Worm (Caenorhabditis elegans) whole organism, mixed stage, embryonic: ENCODE data around the gene C15H7.4.

Experiments
- bed-3 ChIP-seq: fragments of 200-800 bp; sonication (Bioruptor generic); optimal IDR thresholded peaks from 3 replicates; lab custom pipeline; 2018; ENCODE audit warnings: mild to moderate bottlenecking, missing genetic modification characterization, moderate library complexity, missing compliant biosample characterization
- blmp-1 ChIP-seq: fragments of 150-350 bp; optimal IDR thresholded peaks from 2 replicates; lab custom pipeline; 2014; ENCODE audit warnings: missing biosample characterization, missing genetic modification characterization
- ceh-43 ChIP-seq: fragments of 200-800 bp; sonication (Bioruptor generic); optimal IDR thresholded peaks from 2 replicates; lab custom pipeline; 2018; ENCODE audit warnings: mild to moderate bottlenecking, missing genetic modification characterization, moderate library complexity, missing compliant biosample characterization
- ceh-83 ChIP-seq: fragments of 200-800 bp; sonication (Bioruptor generic); optimal IDR thresholded peaks from 2 replicates; lab custom pipeline; 2018; ENCODE audit warnings: mild to moderate bottlenecking, missing genetic modification characterization, missing compliant biosample characterization
- ces-1 ChIP-seq: fragments of 150-350 bp; optimal IDR thresholded peaks from 2 replicates; lab custom pipeline; 2014; ENCODE audit warnings: missing biosample characterization, missing genetic modification reagents, missing genetic modification characterization
- elt-1 ChIP-seq: sonication (generic microtip); optimal IDR thresholded peaks from 2 replicates; lab custom pipeline; 2017; ENCODE audit warnings: missing genetic modification characterization, mild to moderate bottlenecking, missing compliant biosample characterization, antibody characterized with exemption, moderate library complexity, borderline replicate concordance; ENCODE audit not compliant: insufficient read depth
- elt-3 ChIP-seq: fragments of 150-350 bp; optimal IDR thresholded peaks from 2 replicates; lab custom pipeline; 2014; ENCODE audit warnings: missing biosample characterization, missing genetic modification characterization
- flh-1 ChIP-seq: fragments of 200-800 bp; sonication (Bioruptor generic); optimal IDR thresholded peaks from 2 replicates; lab custom pipeline; 2018; ENCODE audit warnings: mild to moderate bottlenecking, missing genetic modification characterization, moderate library complexity, missing compliant biosample characterization
- ham-2 ChIP-seq: fragments of 200-800 bp; sonication (Bioruptor generic); optimal IDR thresholded peaks from 2 replicates; lab custom pipeline; 2018; ENCODE audit warnings: mild to moderate bottlenecking, missing genetic modification characterization, missing compliant biosample characterization
- hlh-1 ChIP-seq: fragments of 150-350 bp; optimal IDR thresholded peaks from 2 replicates; lab custom pipeline; 2014; ENCODE audit warnings: missing biosample characterization, missing genetic modification reagents, missing genetic modification characterization
- lin-13 ChIP-seq: fragments of 150-350 bp; optimal IDR thresholded peaks from 2 replicates; lab custom pipeline; 2014; ENCODE audit warnings: missing biosample characterization, missing genetic modification characterization
- lin-32 ChIP-seq: fragments of 200-800 bp; sonication (Bioruptor generic); optimal IDR thresholded peaks from 2 replicates; lab custom pipeline; 2018; ENCODE audit warnings: mild to moderate bottlenecking, missing genetic modification characterization, missing compliant biosample characterization
- lsy-2 ChIP-seq: fragments of 150-350 bp; optimal IDR thresholded peaks from 2 replicates; lab custom pipeline; 2014; ENCODE audit warnings: missing biosample characterization, missing genetic modification characterization
- mab-5 ChIP-seq: fragments of 150-350 bp; optimal IDR thresholded peaks from 2 replicates; lab custom pipeline; 2014; ENCODE audit warnings: missing biosample characterization, missing genetic modification characterization
- mep-1 ChIP-seq: fragments of 150-350 bp; optimal IDR thresholded peaks from 2 replicates; lab custom pipeline; 2017; ENCODE audit warnings: missing biosample characterization, missing genetic modification reagents, missing genetic modification characterization, inconsistent platforms
- mls-2 ChIP-seq: sonication (generic microtip); optimal IDR thresholded peaks from 2 replicates; lab custom pipeline; 2016; ENCODE audit warnings: mild to moderate bottlenecking, missing genetic modification characterization, moderate library complexity, missing compliant biosample characterization
- nhr-12 ChIP-seq: fragments of 150-350 bp; optimal IDR thresholded peaks from 2 replicates; lab custom pipeline; 2014; ENCODE audit warnings: missing biosample characterization, missing genetic modification characterization
- nhr-2 ChIP-seq: fragments of 150-350 bp; optimal IDR thresholded peaks from 2 replicates; lab custom pipeline; 2014; ENCODE audit warnings: missing biosample characterization, missing genetic modification characterization
- nhr-237 ChIP-seq: fragments of 150-350 bp; optimal IDR thresholded peaks from 2 replicates; lab custom pipeline; 2014; ENCODE audit warnings: missing biosample characterization, missing genetic modification characterization
- nhr-76 ChIP-seq: sonication (generic microtip); optimal IDR thresholded peaks from 2 replicates; lab custom pipeline; 2017; ENCODE audit warnings: missing biosample characterization, missing genetic modification characterization
- pha-4 ChIP-seq: fragments of 150-350 bp; optimal IDR thresholded peaks from 2 replicates; lab custom pipeline; 2018; ENCODE audit warnings: missing biosample characterization, missing genetic modification reagents, missing genetic modification characterization
- sem-2 ChIP-seq: fragments of 200-800 bp; sonication (Bioruptor generic); optimal IDR thresholded peaks from 2 replicates; lab custom pipeline; 2018; ENCODE audit warnings: mild to moderate bottlenecking, missing genetic modification characterization, missing compliant biosample characterization
- snpc-4 ChIP-seq: fragments of 150-350 bp; optimal IDR thresholded peaks from 2 replicates; lab custom pipeline; 2014; ENCODE audit warnings: missing biosample characterization, missing genetic modification characterization
- sptf-1 ChIP-seq: sonication (generic microtip); optimal IDR thresholded peaks from 2 replicates; lab custom pipeline; 2017; ENCODE audit warnings: mild to moderate bottlenecking, missing genetic modification characterization, moderate library complexity, missing compliant biosample characterization
- tbx-8 ChIP-seq: fragments of 200-800 bp; sonication (Bioruptor generic); optimal IDR thresholded peaks from 2 replicates; lab custom pipeline; 2018; ENCODE audit warnings: mild to moderate bottlenecking, missing genetic modification characterization, moderate library complexity, missing compliant biosample characterization
- unc-39 ChIP-seq: fragments of 150-350 bp; optimal IDR thresholded peaks from 2 replicates; lab custom pipeline; 2014; ENCODE audit warnings: missing biosample characterization, missing genetic modification characterization
- unc-62 ChIP-seq: fragments of 150-350 bp; optimal IDR thresholded peaks from 2 replicates; lab custom pipeline; 2014; ENCODE audit warnings: missing biosample characterization, missing genetic modification reagents, missing genetic modification characterization
- zip-8 ChIP-seq: fragments of 150-350 bp; optimal IDR thresholded peaks from 2 replicates; lab custom pipeline; 2014; ENCODE audit warnings: missing biosample characterization, missing genetic modification characterization
- ztf-11 ChIP-seq: fragments of 150-350 bp; optimal IDR thresholded peaks from 2 replicates; lab custom pipeline; 2014; ENCODE audit warnings: missing biosample characterization, missing genetic modification characterization

The C15H7.4 gene

ce11 chrIII:9629054-9629453 is 26.6 kb downstream of the C15H7.4 start, which contains the start of gene tbg-1:
Gene tbg-1, minus strand, starts transcription at chrIII:9629154.
- TF ChIP-seq ceh-83 (no peak), ceh-43 (GFP tag; lab: Kevin White, UChicago) (no peak), mep-1 (no peak), blmp-1 (tag; lab: Kevin White, UChicago) (no peak), hlh-1 (tag; lab: Kevin White, UChicago) (no peak), ham-2 (GFP tag; lab: Kevin White, UChicago) (no peak), elt-3 (tag; lab: Kevin White, UChicago) (no peak), sptf-1 (tag; lab: Kevin White, UChicago) (no peak), tbx-8 (GFP tag; lab: Kevin White, UChicago) (no peak), mab-5 (no peak), lin-32 (GFP tag; lab: Kevin White, UChicago) (no peak)
- TF ChIP-seq, all 35 proteins: peak for 0

DNA sequence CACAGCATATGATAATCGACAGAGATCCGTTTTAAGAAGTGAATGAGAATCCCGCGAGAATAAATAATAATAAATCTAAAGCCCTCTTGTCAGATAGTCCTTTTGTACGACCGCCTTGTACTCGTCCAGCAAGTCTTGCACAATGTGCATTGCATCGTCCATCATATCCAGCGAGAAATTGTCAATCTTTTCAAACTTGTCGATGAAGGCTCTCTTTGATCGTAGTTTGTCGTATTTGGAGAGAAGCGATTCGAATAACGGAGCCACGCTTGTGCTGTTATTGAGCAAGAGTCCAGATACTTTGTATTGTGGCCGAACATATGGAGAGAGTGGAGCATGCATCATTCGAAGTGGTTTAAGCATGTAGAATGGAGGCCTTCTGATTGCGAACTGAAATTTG is 29.1 kb downstream of the C15H7.4 start:
- TF ChIP-seq sptf-1 (tag; lab: Kevin White, UChicago) (no peak), ztf-11 (tag; lab: Kevin White, UChicago) (no peak), ceh-43 (GFP tag; lab: Kevin White, UChicago) (no peak), unc-62 (no peak), zip-8 (tag; lab: Kevin White, UChicago) (no peak)

DNA sequence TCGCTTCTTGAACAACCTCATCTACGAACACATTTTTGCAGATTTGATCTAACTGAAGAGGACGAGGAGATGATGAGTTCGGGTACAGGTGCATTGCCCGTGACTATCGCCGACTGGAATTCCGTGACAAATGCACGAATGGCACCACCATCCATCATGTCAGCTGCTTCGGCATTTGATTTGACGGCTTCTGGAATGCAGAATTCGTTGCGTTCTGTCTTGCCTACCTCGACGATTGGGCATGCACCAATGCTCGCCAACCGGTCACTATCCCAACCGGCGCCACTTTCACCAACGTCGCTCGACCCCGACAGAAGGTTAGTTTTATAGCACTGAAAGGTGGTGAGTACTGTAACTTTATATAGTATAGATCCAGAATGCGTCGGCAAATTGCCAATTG is 32.2 kb downstream of the C15H7.4 start:
- TF ChIP-seq nhr-76 (tag; lab: Kevin White, UChicago) (no peak), nhr-2 (no peak), elt-3 (tag; lab: Kevin White, UChicago) (no peak), ces-1 (GFP tag; lab: Kevin White, UChicago) (no peak), blmp-1 (tag; lab: Kevin White, UChicago) (no peak), lsy-2 (no peak), elt-1 (tag; lab: Kevin White, UChicago) (no peak)

ce11 chrIII:9621840-9622525 is 33.7 kb downstream of the C15H7.4 start:
- TF ChIP-seq tbx-8 (GFP tag; lab: Kevin White, UChicago) (no peak), lin-32 (GFP tag; lab: Kevin White, UChicago) (no peak), nhr-12 (tag; lab: Kevin White, UChicago) (no peak), nhr-237 (tag; lab: Kevin White, UChicago) (no peak), nhr-76 (tag; lab: Kevin White, UChicago) (no peak), mls-2 (no peak), flh-1 (GFP tag; lab: Kevin White, UChicago) (no peak), ceh-83 (no peak), nhr-2 (no peak)

DNA sequence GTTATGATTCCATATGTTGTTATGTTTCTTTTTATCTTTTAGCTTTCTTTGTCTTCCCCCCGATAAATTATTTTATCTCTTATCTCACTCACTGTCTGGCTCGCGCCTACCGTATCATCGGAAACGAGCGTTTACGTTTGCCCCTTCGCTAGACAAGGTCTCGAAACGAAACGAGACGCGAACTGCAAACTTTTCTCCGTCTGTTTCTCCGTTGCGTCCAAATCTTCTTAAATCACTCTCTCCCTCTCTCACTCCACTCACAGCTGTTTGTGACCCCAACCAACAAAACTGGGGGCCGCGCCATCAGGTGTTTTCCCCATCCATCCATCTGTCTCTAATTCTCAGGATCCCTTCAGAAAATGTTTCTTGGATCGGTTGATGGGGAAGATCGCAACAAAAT is 35.6 kb downstream of the C15H7.4 start:
- no peak for TF ChIP-seq lin-32 (GFP tag; lab: Kevin White, UChicago)
- no peak for TF ChIP-seq mab-5
- TF ChIP-seq pha-4 (tag; lab: Kevin White, UChicago): no peak
- no peak for TF ChIP-seq blmp-1 (tag; lab: Kevin White, UChicago)
- no peak for TF ChIP-seq nhr-12 (tag; lab: Kevin White, UChicago)
- no peak for TF ChIP-seq zip-8 (tag; lab: Kevin White, UChicago)
- TF ChIP-seq bed-3: no peak
- TF ChIP-seq sptf-1 (tag; lab: Kevin White, UChicago): no peak
- TF ChIP-seq sem-2 (GFP tag; lab: Kevin White, UChicago): no peak
- no peak for TF ChIP-seq unc-39 (tag; lab: Kevin White, UChicago)
- no peak for TF ChIP-seq elt-1 (tag; lab: Kevin White, UChicago)
- TF ChIP-seq ztf-11 (tag; lab: Kevin White, UChicago): no peak
- no peak for TF ChIP-seq tbx-8 (GFP tag; lab: Kevin White, UChicago)
- TF ChIP-seq lin-13 (tag; lab: Kevin White, UChicago): no peak
- TF ChIP-seq unc-62: no peak
- no peak for TF ChIP-seq ceh-83
- no peak for TF ChIP-seq snpc-4 (tag; lab: Kevin White, UChicago)
